Fruit fly (Drosophila melanogaster) whole organism, pupa: ENCODE results near the gene CG11986.
A peak's percentile ranks its signal among the peaks of the same experiment; 100 is the strongest.

ENCODE experiments used
- CG13204 ChIP-seq: fragments of 200-800 bp; sonication (Bioruptor generic); optimal IDR thresholded peaks from 2 replicates; lab custom pipeline; 2018; ENCODE audit warnings: missing biosample characterization, mild to moderate bottlenecking, missing genetic modification characterization, moderate library complexity
- CG17806 ChIP-seq: fragments of 200-800 bp; sonication (Bioruptor generic); optimal IDR thresholded peaks from 2 replicates; lab custom pipeline; 2018; ENCODE audit warnings: missing biosample characterization, mild to moderate bottlenecking, missing genetic modification characterization, moderate library complexity
- CG32121 ChIP-seq: fragments of 200-800 bp; sonication (Bioruptor generic); IDR thresholded peaks from 2 replicates; pipeline ENCODE4 v1.3.6; 2022; ENCODE audit warnings: missing biosample characterization, missing genetic modification characterization
- CG4496 ChIP-seq: fragments of 200-800 bp; sonication (Bioruptor generic); IDR thresholded peaks from 3 replicates; pipeline ENCODE4 v1.3.6; 2022; ENCODE audit warnings: missing biosample characterization, missing genetic modification characterization
- CG8301 ChIP-seq: fragments of 200-800 bp; sonication (Bioruptor generic); optimal IDR thresholded peaks from 2 replicates; lab custom pipeline; 2018; ENCODE audit warnings: missing biosample characterization, mild to moderate bottlenecking, missing genetic modification characterization
- EcR ChIP-seq: fragments of 200-800 bp; sonication (Bioruptor generic); optimal IDR thresholded peaks from 3 replicates; lab custom pipeline; 2019; ENCODE audit warnings: missing biosample characterization, missing genetic modification characterization, mild to moderate bottlenecking, moderate library complexity, missing genetic modification reagents
- Ets98B ChIP-seq: fragments of 200-800 bp; sonication (Bioruptor generic); IDR thresholded peaks from 2 replicates; pipeline ENCODE4 v1.3.6; 2022; ENCODE audit warnings: missing biosample characterization, missing genetic modification characterization
- Pif1B ChIP-seq: fragments of 200-800 bp; sonication (Bioruptor generic); optimal IDR thresholded peaks from 3 replicates; lab custom pipeline; 2016; ENCODE audit warnings: missing biosample characterization, missing genetic modification characterization

DNA sequence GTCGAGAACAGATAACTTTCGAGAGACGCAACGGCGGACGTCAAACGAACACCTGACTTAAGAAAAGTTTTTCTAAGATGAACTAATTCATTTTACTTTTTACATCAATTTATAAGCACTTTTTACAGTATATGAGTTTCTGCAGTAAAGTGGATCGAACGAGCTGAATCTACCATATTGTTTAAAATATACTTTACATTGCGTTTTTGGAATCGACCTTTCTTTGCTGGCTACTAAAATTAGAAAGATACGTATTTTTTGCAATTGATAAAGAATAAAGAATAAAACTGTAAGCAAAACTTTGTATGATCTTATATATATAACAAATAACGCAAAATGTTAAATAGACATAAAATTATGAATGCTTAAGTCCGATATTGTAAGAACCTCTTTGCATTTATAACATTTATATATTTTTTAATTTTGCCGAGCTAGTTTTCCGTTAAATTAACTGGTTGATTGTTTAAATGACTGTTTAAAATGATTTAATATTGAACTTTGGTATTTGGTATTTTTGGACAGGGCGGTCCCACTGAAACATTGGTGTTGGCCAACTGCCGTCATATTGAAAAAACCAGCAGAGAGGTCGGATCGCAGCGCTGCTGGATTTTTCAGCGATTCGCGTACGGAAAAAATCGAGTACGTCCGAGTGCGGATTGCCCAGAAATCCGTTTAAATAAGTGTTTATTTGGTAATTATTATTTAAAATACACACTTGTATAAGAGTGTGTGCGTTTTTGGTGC is 36.9 kb downstream of the CG11986 start, which contains the start of gene Kdm2:
- TF ChIP-seq EcR (no peak), CG8301 (tag; lab: Kevin White, UChicago) (no peak), CG17806 (tag; lab: Kevin White, UChicago) (no peak), CG32121 (GFP tag; lab: Robert Waterston, UW) (no peak), CG4496 (GFP tag; lab: Robert Waterston, UW) (no peak), CG13204 (GFP tag; lab: Kevin White, UChicago) (no peak), Ets98B (no peak), Pif1B (peak; percentile 32)
